Worm (Caenorhabditis elegans): Measurements from ENCODE around the gene K01C8.2.

DNA sequence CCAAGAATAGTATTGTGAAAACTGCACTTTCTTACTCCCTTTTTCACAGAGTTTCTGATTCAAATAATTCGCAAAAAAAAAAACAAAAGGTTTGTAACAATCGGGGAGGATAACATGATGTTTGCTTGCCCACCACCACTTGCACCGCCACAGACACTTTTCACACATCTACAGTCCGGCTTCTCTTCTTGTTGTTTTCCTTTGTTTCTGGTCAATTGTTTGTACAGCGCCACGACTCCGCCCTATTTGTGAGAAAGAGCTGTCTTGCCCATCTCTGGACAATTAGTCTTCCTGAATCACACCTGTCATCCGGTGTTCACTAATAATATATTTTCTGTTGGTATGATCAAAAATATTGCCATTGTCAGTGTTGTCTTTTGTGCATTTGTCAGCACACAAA, 38.3 kb downstream of the K01C8.2 start, which contains the start of gene M110.9:
- no peak for TF ChIP-seq T26A8.4 (GFP tag; IDR thresholded peaks at IDR 0.05)
- TF ChIP-seq lin-13 (GFP tag; optimal IDR thresholded peaks at IDR 0.05), result no peak
- no peak for TF ChIP-seq fos-1 (tag; optimal IDR thresholded peaks at IDR 0.05)
- TF ChIP-seq pqm-1 (tag; optimal IDR thresholded peaks at IDR 0.05), result no peak
- TF ChIP-seq nhr-237 (tag; optimal IDR thresholded peaks at IDR 0.05), result no peak
- no peak for TF ChIP-seq unc-39 (tag; optimal IDR thresholded peaks at IDR 0.05)
- no peak for TF ChIP-seq jun-1 (tag; optimal IDR thresholded peaks at IDR 0.05)
- no peak for TF ChIP-seq mdl-1 (tag; optimal IDR thresholded peaks at IDR 0.05)
- TF ChIP-seq ztf-11 (tag; optimal IDR thresholded peaks at IDR 0.05), result no peak
- TF ChIP-seq F37D6.2 (tag; optimal IDR thresholded peaks at IDR 0.05), result no peak

All from whole organism, L4 larva.